Fruit fly (Drosophila melanogaster): ENCODE data around the gene chico.
A peak's percentile ranks its signal among the peaks of the same experiment; 100 is the strongest.

chico gene

DNA sequence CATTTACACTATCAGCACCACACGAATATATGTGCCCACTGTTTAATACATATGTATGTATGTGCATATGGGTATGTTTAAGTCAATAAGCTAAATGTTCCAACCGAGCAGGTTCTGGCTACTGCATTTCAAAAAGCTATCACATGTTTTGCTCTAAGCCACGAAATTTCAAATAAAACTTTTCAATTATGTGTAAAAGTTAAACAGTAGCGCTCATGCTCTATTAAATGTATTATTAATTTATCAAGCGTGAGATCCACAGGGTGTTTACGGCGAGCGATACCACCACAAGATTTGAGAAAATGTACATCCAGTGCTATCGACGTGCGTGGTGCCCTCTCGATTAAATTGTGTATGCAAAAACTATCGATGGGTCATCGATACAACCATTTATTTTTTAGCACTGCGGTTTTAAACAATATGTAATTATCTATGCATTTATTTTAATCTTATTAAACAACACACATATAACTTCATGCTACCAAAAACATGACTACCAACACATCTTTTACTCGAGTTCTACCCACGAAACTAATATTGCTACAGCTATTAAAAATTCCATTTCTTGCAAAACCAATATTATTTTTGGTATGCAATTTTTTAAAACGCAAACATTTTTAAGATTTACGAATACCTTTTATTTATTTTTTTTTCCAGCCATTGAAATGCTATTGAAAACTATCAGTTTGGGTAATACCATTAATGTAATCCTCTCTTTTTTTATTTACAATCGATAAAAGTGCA is 14.0 kb upstream of the chico start, which contains the start of gene Pten (continued):
- TF ChIP-seq HLH3B (GFP tag; IDR thresholded peaks at IDR 0.05) (no peak), CG7987 (GFP tag; optimal IDR thresholded peaks at IDR 0.05) (no peak), MTF-1 (GFP tag; optimal IDR thresholded peaks at IDR 0.05; ENCODE audit: borderline replicate concordance) (no peak), CG16779 (GFP tag; IDR thresholded peaks at IDR 0.05) (no peak), lilli (GFP tag; optimal IDR thresholded peaks at IDR 0.05) (peak; percentile 69), CkIIα-i1 (GFP tag; IDR thresholded peaks at IDR 0.05) (no peak), CG15514 (GFP tag; optimal IDR thresholded peaks at IDR 0.05) (no peak), CG15479 (GFP tag; optimal IDR thresholded peaks at IDR 0.05) (no peak), bbx (GFP tag; IDR thresholded peaks at IDR 0.05; ENCODE audit: partially characterized antibody) (peak; percentile 89), Bteb2 (GFP tag; optimal IDR thresholded peaks at IDR 0.05) (peak; percentile 75), CG18011 (GFP tag; optimal IDR thresholded peaks at IDR 0.05) (no peak)

DNA sequence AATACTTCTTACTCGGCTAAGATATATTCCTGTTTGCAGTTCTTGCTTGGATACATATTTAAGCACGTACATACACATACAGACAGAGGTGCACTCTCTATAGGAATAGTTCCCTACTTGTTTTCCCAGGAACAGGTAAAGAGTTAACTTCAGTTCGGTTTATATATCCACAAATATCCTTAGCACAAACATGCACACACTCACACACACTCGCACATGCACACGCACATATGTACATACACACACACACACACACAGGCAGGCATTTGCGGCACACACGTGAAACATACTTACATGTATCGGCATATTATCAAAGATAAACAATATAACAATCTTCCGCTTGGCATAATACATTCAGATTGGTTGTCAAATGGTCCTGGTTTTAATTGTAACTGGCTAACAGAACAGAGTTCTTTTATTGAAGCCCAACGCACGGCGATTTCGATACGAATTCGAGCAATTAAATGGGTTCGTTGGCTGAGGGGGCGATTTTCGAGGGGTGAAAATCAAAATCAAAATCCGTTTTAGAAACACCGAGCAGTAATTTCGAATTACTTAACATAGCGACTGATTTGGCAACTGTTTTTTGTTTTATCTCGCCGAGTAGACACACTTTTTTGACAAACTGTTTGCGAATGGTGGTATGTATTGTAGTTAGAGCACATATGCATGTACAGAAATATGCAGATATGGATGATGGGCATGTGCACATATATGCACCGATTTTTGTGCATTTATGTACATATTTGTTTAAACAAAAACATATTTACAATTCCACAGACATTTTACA is 13.3 kb upstream of the chico start:
- TF ChIP-seq CG12219 (GFP tag; optimal IDR thresholded peaks at IDR 0.05) (no peak), her (GFP tag; optimal IDR thresholded peaks at IDR 0.05) (no peak), Kr (GFP tag; optimal IDR thresholded peaks at IDR 0.05) (peak; percentile 68), CG11085 (GFP tag; IDR thresholded peaks at IDR 0.05) (no peak), ato (GFP tag; IDR thresholded peaks at IDR 0.05; ENCODE audit: partially characterized antibody) (no peak), lola (GFP tag; optimal IDR thresholded peaks at IDR 0.05) (peak in 1 of 3 experiments; percentile 44), Drgx (GFP tag; IDR thresholded peaks at IDR 0.05) (0 out of 2 replicates have a peak, but pooled peaks have one; percentile 27), zfh1 (GFP tag; IDR thresholded peaks at IDR 0.05) (peak; percentile 13; the same call in 1 of the 3 replicates), sens (GFP tag) (peak; percentile 49), sisA (GFP tag; IDR thresholded peaks at IDR 0.05) (no peak), CG3163 (GFP tag; optimal IDR thresholded peaks at IDR 0.05) (no peak), eve (GFP tag; optimal IDR thresholded peaks at IDR 0.05) (peak in 1 of 2 experiments; percentile 36), cg (GFP tag; optimal IDR thresholded peaks at IDR 0.05) (peak; percentile 91), CG18011 (GFP tag; optimal IDR thresholded peaks at IDR 0.05) (no peak), CG8388 (GFP tag; optimal IDR thresholded peaks at IDR 0.05) (peak; percentile 99), amos (GFP tag; IDR thresholded peaks at IDR 0.05; ENCODE audit: partially characterized antibody) (no peak), pan (optimal IDR thresholded peaks at IDR 0.05) (no peak), pan (GFP tag; optimal IDR thresholded peaks at IDR 0.05 in 1 of 2, IDR thresholded peaks at IDR 0.05 in 1 of 2) (peak in 1 of 2 experiments; percentile 48), lov (optimal IDR thresholded peaks at IDR 0.05) (peak; percentile 80), lov (GFP tag; IDR thresholded peaks at IDR 0.05) (no peak), Hr51 (GFP tag; optimal IDR thresholded peaks at IDR 0.05) (no peak), CG15479 (GFP tag; optimal IDR thresholded peaks at IDR 0.05) (peak; percentile 47)

DNA sequence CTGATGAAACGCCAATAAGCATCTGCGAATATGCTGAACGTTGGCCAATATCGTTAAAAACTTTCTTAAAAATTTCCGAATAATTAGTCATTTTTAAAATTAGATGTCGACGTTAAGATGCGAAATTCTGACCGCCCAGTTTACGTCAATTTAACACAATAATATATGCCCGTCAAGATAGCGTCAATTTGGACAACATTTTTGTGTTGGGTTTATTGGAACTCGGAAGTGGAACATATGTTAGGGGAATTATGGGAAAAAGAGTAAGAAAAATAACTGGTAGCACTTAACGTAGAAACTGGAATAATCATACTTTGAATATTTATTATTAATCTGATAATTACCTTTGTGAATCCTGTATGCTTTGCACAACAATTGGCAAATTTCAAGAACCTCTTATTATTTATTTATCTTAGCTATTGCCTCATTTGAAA is 8.9 kb upstream of the chico start, which contains the start of gene CG5676:
Gene CG5676, minus strand, starts transcription at position 167 of the 434 bp plus-strand sequence.
- no peak for TF ChIP-seq eyg (GFP tag; optimal IDR thresholded peaks at IDR 0.05)
- TF ChIP-seq CkIIα-i1 (GFP tag; IDR thresholded peaks at IDR 0.05), result no peak
- TF ChIP-seq CG34224 (GFP tag; IDR thresholded peaks at IDR 0.05; ENCODE audit: partially characterized antibody), result no peak
- TF ChIP-seq Fer3 (tag; optimal IDR thresholded peaks at IDR 0.05), result no peak
- TF ChIP-seq Sry-δ (GFP tag; optimal IDR thresholded peaks at IDR 0.05), result peak; percentile 38
- no peak for TF ChIP-seq nau (GFP tag; optimal IDR thresholded peaks at IDR 0.05)
- TF ChIP-seq CG14710 (tag; optimal IDR thresholded peaks at IDR 0.05), result peak; percentile 44
- TF ChIP-seq CG30020 (tag; optimal IDR thresholded peaks at IDR 0.05), result peak; percentile 99
- TF ChIP-seq CG30403 (GFP tag; optimal IDR thresholded peaks at IDR 0.05), result no peak
- peak; percentile 39 for TF ChIP-seq gfzf (GFP tag; optimal IDR thresholded peaks at IDR 0.05)
- no peak for TF ChIP-seq CG3847 (GFP tag; IDR thresholded peaks at IDR 0.05)
- no peak for TF ChIP-seq CG15011 (GFP tag; optimal IDR thresholded peaks at IDR 0.05)
- no peak for TF ChIP-seq fd96Cb (tag; optimal IDR thresholded peaks at IDR 0.05)
- TF ChIP-seq Kr (GFP tag; optimal IDR thresholded peaks at IDR 0.05), result no peak
- peak; percentile 11 for TF ChIP-seq nerfin-1 (tag; optimal IDR thresholded peaks at IDR 0.05)
- no peak for TF ChIP-seq pan (optimal IDR thresholded peaks at IDR 0.05)
- no peak for TF ChIP-seq pan (GFP tag; optimal IDR thresholded peaks at IDR 0.05 in 1 of 2, IDR thresholded peaks at IDR 0.05 in 1 of 2)
- TF ChIP-seq kni (GFP tag; optimal IDR thresholded peaks at IDR 0.05), result no peak
